Worm (Caenorhabditis elegans): ENCODE measurements around the gene col-130.
"Not testable (repeated sequence)": the region's sequence is repeated elsewhere in the genome, so short reads cannot be mapped to it uniquely, and the experiment has no call there.

Gene col-130

ce11 chrIV:12428467-12428866, at the start of gene col-130:
Gene col-130 (minus strand): TSS chrIV:12428516.
- no peak for TF ChIP-seq ztf-11 (tag; optimal IDR thresholded peaks at IDR 0.05)

ce11 chrIV:12476942-12477341, 48.6 kb upstream of the col-130 start, which contains the start of gene T04A11.1:
Gene T04A11.1 (minus strand): TSS chrIV:12477042.
- TF ChIP-seq fos-1, nhr-67, egl-27 (tag; optimal IDR thresholded peaks at IDR 0.05): not testable (repeated sequence)

- TF ChIP-seq pha-4 (tag; optimal IDR thresholded peaks at IDR 0.05): no peak
- no peak for TF ChIP-seq fkh-2 (tag; optimal IDR thresholded peaks at IDR 0.05)
- no peak for TF ChIP-seq egl-27 (tag; optimal IDR thresholded peaks at IDR 0.05)
- TF ChIP-seq fkh-10 (GFP tag; optimal IDR thresholded peaks at IDR 0.05): no peak
- TF ChIP-seq ceh-16 (tag; optimal IDR thresholded peaks at IDR 0.05): no peak
- no peak for TF ChIP-seq mdl-1 (tag; optimal IDR thresholded peaks at IDR 0.05)
- no peak for TF ChIP-seq nhr-237 (tag; optimal IDR thresholded peaks at IDR 0.05)
- no peak for TF ChIP-seq lin-39 (tag; optimal IDR thresholded peaks at IDR 0.05)
- TF ChIP-seq hmg-11 (tag; optimal IDR thresholded peaks at IDR 0.05): no peak
- TF ChIP-seq nhr-77 (tag; optimal IDR thresholded peaks at IDR 0.05): no peak
- TF ChIP-seq unc-39 (tag; optimal IDR thresholded peaks at IDR 0.05): no peak
- TF ChIP-seq lin-15B (tag; optimal IDR thresholded peaks at IDR 0.05): no peak
- no peak for TF ChIP-seq pqm-1 (tag; optimal IDR thresholded peaks at IDR 0.05)
- no peak for TF ChIP-seq daf-12 (tag; optimal IDR thresholded peaks at IDR 0.05)
- TF ChIP-seq ztf-11 (tag; optimal IDR thresholded peaks at IDR 0.05): no peak
- no peak for TF ChIP-seq snpc-4 (tag; optimal IDR thresholded peaks at IDR 0.05)
- TF ChIP-seq ceh-9 (tag; optimal IDR thresholded peaks at IDR 0.05): no peak
Observed at ce11 chrIV:12468359-12468758, 40.0 kb upstream of the col-130 start, which contains the start of gene igdb-2. Gene igdb-2 (plus strand): TSS chrIV:12468659.

ce11 chrIV:12467761-12468160, 39.4 kb upstream of the col-130 start:
- TF ChIP-seq nhr-23 (tag; optimal IDR thresholded peaks at IDR 0.05) (peak; percentile 24), ceh-28 (tag; optimal IDR thresholded peaks at IDR 0.05) (peak; percentile 57), skn-1 (tag; optimal IDR thresholded peaks at IDR 0.05) (no peak), nhr-25 (tag; optimal IDR thresholded peaks at IDR 0.05) (peak; percentile 53)

ce11 chrIV:12464822-12465221, 36.5 kb upstream of the col-130 start:
- TF ChIP-seq sea-2 (GFP tag; optimal IDR thresholded peaks at IDR 0.05): no peak
- TF ChIP-seq daf-12 (tag; optimal IDR thresholded peaks at IDR 0.05): no peak
- peak; percentile 67 for TF ChIP-seq fkh-10 (GFP tag; optimal IDR thresholded peaks at IDR 0.05)
- no peak for TF ChIP-seq snpc-4 (tag; optimal IDR thresholded peaks at IDR 0.05)
- peak; percentile 33 for TF ChIP-seq lin-39 (tag; optimal IDR thresholded peaks at IDR 0.05)
- no peak for TF ChIP-seq elt-3 (tag; optimal IDR thresholded peaks at IDR 0.05)
- no peak for TF ChIP-seq nhr-23 (tag; optimal IDR thresholded peaks at IDR 0.05)
- TF ChIP-seq ZK546.5 (tag; optimal IDR thresholded peaks at IDR 0.05): no peak
- no peak for TF ChIP-seq mml-1 (tag; optimal IDR thresholded peaks at IDR 0.05)
- no peak for TF ChIP-seq nhr-67 (tag; optimal IDR thresholded peaks at IDR 0.05)
- no peak for TF ChIP-seq jun-1 (tag; optimal IDR thresholded peaks at IDR 0.05)

DNA sequence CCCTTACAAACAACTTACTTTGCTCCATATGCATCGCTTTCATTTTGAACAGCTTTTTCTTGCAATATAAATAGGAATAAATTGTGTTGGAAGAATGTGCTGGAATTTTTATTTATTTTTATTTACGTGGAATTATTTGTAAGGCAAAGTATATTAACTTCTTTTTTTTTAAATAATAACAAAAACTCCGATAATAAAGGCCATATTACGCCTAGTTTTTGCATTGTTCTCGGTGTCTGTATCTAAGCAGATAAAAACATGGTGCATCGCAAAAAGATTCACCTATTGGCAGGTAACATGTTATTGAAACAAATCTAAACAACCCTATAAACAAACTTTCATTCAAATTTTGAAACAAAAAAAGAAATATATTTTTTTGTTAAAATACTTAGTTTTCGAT, 35.1 kb upstream of the col-130 start, which contains the start of gene C25G4.8:
Gene C25G4.8 (minus strand): TSS at position 101 of the 400 bp plus-strand sequence.
- TF ChIP-seq egl-5 (tag; optimal IDR thresholded peaks at IDR 0.05) (no peak), ceh-9 (tag; optimal IDR thresholded peaks at IDR 0.05) (no peak), lin-39 (tag; optimal IDR thresholded peaks at IDR 0.05) (no peak), elt-3 (tag; optimal IDR thresholded peaks at IDR 0.05) (no peak), zag-1 (tag; optimal IDR thresholded peaks at IDR 0.05) (no peak), nhr-12 (tag; optimal IDR thresholded peaks at IDR 0.05) (no peak), aly-2 (tag; optimal IDR thresholded peaks at IDR 0.05) (no peak)

- no peak for TF ChIP-seq pqm-1 (tag; optimal IDR thresholded peaks at IDR 0.05)
- no peak for TF ChIP-seq elt-1 (tag; optimal IDR thresholded peaks at IDR 0.05)
- no peak for TF ChIP-seq ceh-82 (tag; optimal IDR thresholded peaks at IDR 0.05)
- no peak for TF ChIP-seq nhr-76 (tag; optimal IDR thresholded peaks at IDR 0.05)
- TF ChIP-seq ztf-11 (tag; optimal IDR thresholded peaks at IDR 0.05): no peak
- no peak for TF ChIP-seq egl-27 (tag; optimal IDR thresholded peaks at IDR 0.05)
- TF ChIP-seq fkh-10 (GFP tag; optimal IDR thresholded peaks at IDR 0.05): no peak
- no peak for TF ChIP-seq daf-12 (tag; optimal IDR thresholded peaks at IDR 0.05)
- no peak for TF ChIP-seq nhr-28 (tag; optimal IDR thresholded peaks at IDR 0.05)
- TF ChIP-seq lin-15B (tag; optimal IDR thresholded peaks at IDR 0.05): no peak
- TF ChIP-seq jun-1 (tag; optimal IDR thresholded peaks at IDR 0.05): no peak
- TF ChIP-seq tbx-2 (tag; optimal IDR thresholded peaks at IDR 0.05): no peak
- TF ChIP-seq aly-2 (tag; optimal IDR thresholded peaks at IDR 0.05): no peak
- TF ChIP-seq ztf-4 (tag; optimal IDR thresholded peaks at IDR 0.05): no peak
- no peak for TF ChIP-seq eor-1 (tag; optimal IDR thresholded peaks at IDR 0.05)
Observed at ce11 chrIV:12456613-12457012, 28.3 kb upstream of the col-130 start, which contains the start of gene C25G4.7. Gene C25G4.7 (plus strand): TSS chrIV:12456913.
